Worm (Caenorhabditis elegans) whole organism, L2 larva: ENCODE results near the gene F59B10.4.

Source experiments
- R02D3.7 ChIP-seq: fragments of 150-350 bp; optimal IDR thresholded peaks from 2 replicates; lab custom pipeline; 2014; ENCODE audit warnings: missing biosample characterization, missing genetic modification characterization
- ZK546.5 ChIP-seq: sonication (generic microtip); optimal IDR thresholded peaks from 2 replicates; lab custom pipeline; 2017; ENCODE audit warnings: missing biosample characterization, missing genetic modification characterization
- alr-1 ChIP-seq: fragments of 150-350 bp; optimal IDR thresholded peaks from 2 replicates; lab custom pipeline; 2014; ENCODE audit warnings: missing biosample characterization, missing genetic modification characterization
- blmp-1 ChIP-seq: sonication (generic microtip); optimal IDR thresholded peaks from 2 replicates; lab custom pipeline; 2017; ENCODE audit warnings: missing genetic modification characterization, mild to moderate bottlenecking, missing compliant biosample characterization, antibody characterized with exemption, moderate library complexity; ENCODE audit not compliant: insufficient read depth
- ceh-16 ChIP-seq: fragments of 150-350 bp; optimal IDR thresholded peaks from 2 replicates; lab custom pipeline; 2014; ENCODE audit warnings: missing biosample characterization, missing genetic modification characterization
- egl-27 ChIP-seq: sonication (generic microtip); optimal IDR thresholded peaks from 3 replicates; lab custom pipeline; 2017; ENCODE audit warnings: missing biosample characterization, missing genetic modification reagents, missing genetic modification characterization
- elt-1 ChIP-seq: fragments of 150-350 bp; optimal IDR thresholded peaks from 2 replicates; lab custom pipeline; 2014; ENCODE audit warnings: missing biosample characterization, missing genetic modification characterization
- fos-1 ChIP-seq: fragments of 150-350 bp; optimal IDR thresholded peaks from 2 replicates; lab custom pipeline; 2014; ENCODE audit warnings: missing biosample characterization, missing genetic modification characterization
- gmeb-1 ChIP-seq: fragments of 150-350 bp; optimal IDR thresholded peaks from 2 replicates; lab custom pipeline; 2014; ENCODE audit warnings: missing biosample characterization, missing genetic modification characterization
- lsy-2 ChIP-seq, 2 experiments: fragments of 150-350 bp in 1 of 2; sonication (generic microtip) in 1 of 2; optimal IDR thresholded peaks; 2 replicates each; lab custom pipeline; 2014 to 2017; ENCODE audit warnings: missing biosample characterization in 2 of 2, missing genetic modification characterization in 2 of 2
- mab-5 ChIP-seq: fragments of 150-350 bp; optimal IDR thresholded peaks from 2 replicates; lab custom pipeline; 2014; ENCODE audit warnings: missing biosample characterization, missing genetic modification characterization
- nhr-10 ChIP-seq: sonication (generic microtip); optimal IDR thresholded peaks from 2 replicates; lab custom pipeline; 2017; ENCODE audit warnings: missing biosample characterization, missing genetic modification characterization
- nhr-11 ChIP-seq: fragments of 150-350 bp; optimal IDR thresholded peaks from 2 replicates; lab custom pipeline; 2014; ENCODE audit warnings: missing biosample characterization, missing genetic modification characterization
- nhr-12 ChIP-seq: fragments of 150-350 bp; optimal IDR thresholded peaks from 2 replicates; lab custom pipeline; 2014; ENCODE audit warnings: missing biosample characterization, missing genetic modification characterization
- nhr-237 ChIP-seq: fragments of 150-350 bp; optimal IDR thresholded peaks from 2 replicates; lab custom pipeline; 2014; ENCODE audit warnings: missing biosample characterization, missing genetic modification characterization
- nhr-77 ChIP-seq: fragments of 150-350 bp; optimal IDR thresholded peaks from 2 replicates; lab custom pipeline; 2014; ENCODE audit warnings: missing biosample characterization, missing genetic modification characterization
- skn-1 ChIP-seq: sonication (generic microtip); optimal IDR thresholded peaks from 2 replicates; lab custom pipeline; 2017; ENCODE audit warnings: missing biosample characterization, missing genetic modification characterization
- sma-9 ChIP-seq, 2 experiments: fragments of 150-350 bp in 1 of 2; sonication (generic microtip) in 1 of 2; optimal IDR thresholded peaks; 2 replicates each; lab custom pipeline; 2014 to 2016; ENCODE audit warnings: missing genetic modification characterization in 2 of 2, mild to moderate bottlenecking in 1 of 2, missing biosample characterization in 1 of 2, missing compliant biosample characterization in 1 of 2, missing genetic modification reagents in 1 of 2, moderate library complexity in 1 of 2
- snpc-4 ChIP-seq: fragments of 150-350 bp; optimal IDR thresholded peaks from 2 replicates; lab custom pipeline; 2014; ENCODE audit warnings: missing biosample characterization, missing genetic modification characterization
- unc-39 ChIP-seq: fragments of 150-350 bp; optimal IDR thresholded peaks from 2 replicates; lab custom pipeline; 2014; ENCODE audit warnings: missing biosample characterization, missing genetic modification characterization
- unc-55 ChIP-seq: fragments of 150-350 bp; sonication (generic microtip); optimal IDR thresholded peaks from 3 replicates; lab custom pipeline; 2014; ENCODE audit warnings: missing biosample characterization, missing genetic modification reagents, missing genetic modification characterization
- unc-62 ChIP-seq: fragments of 150-350 bp; optimal IDR thresholded peaks from 2 replicates; lab custom pipeline; 2014; ENCODE audit warnings: missing biosample characterization, missing genetic modification reagents, missing genetic modification characterization
- zag-1 ChIP-seq: fragments of 150-350 bp; optimal IDR thresholded peaks from 2 replicates; lab custom pipeline; 2014; ENCODE audit warnings: missing biosample characterization, missing genetic modification characterization
- ztf-11 ChIP-seq: sonication (generic microtip); optimal IDR thresholded peaks from 2 replicates; lab custom pipeline; 2017; ENCODE audit warnings: missing biosample characterization, missing genetic modification characterization
- ztf-4 ChIP-seq: fragments of 150-350 bp; optimal IDR thresholded peaks from 2 replicates; lab custom pipeline; 2014; ENCODE audit warnings: missing biosample characterization, missing genetic modification characterization

Gene F59B10.4

ce11 chrII:10470159-10470558, 48.8 kb downstream of the F59B10.4 start, which contains the start of gene clec-143:
Gene clec-143 (minus strand): TSS chrII:10470297.
- TF ChIP-seq egl-27 (tag; lab: Kevin White, UChicago) (no peak), skn-1 (tag; lab: Kevin White, UChicago) (peak; percentile 78), fos-1 (tag; lab: Kevin White, UChicago) (peak; percentile 62)

- TF ChIP-seq nhr-12 (no peak), gmeb-1 (tag; lab: Kevin White, UChicago) (no peak), nhr-77 (tag; lab: Kevin White, UChicago) (no peak), ZK546.5 (tag; lab: Kevin White, UChicago) (no peak), nhr-11 (tag; lab: Kevin White, UChicago) (no peak), snpc-4 (tag; lab: Kevin White, UChicago) (no peak), elt-1 (tag; lab: Kevin White, UChicago) (no peak), unc-62 (GFP tag; lab: Kevin White, UChicago) (no peak)
- TF ChIP-seq, all 48 proteins: peak for 0
Measured at ce11 chrII:10466552-10466951, 52.4 kb downstream of the F59B10.4 start, which contains the start of gene tnc-2. Gene tnc-2 (plus strand): TSS chrII:10466852.

ce11 chrII:10464230-10464920, 54.5 kb downstream of the F59B10.4 start, which contains the start of the genes ZK673.6 and sdz-37:
Gene ZK673.6 (minus strand): TSS chrII:10464330.
Gene sdz-37 (plus strand): TSS chrII:10464870.
- TF ChIP-seq alr-1 (no peak), R02D3.7 (tag; lab: Kevin White, UChicago) (no peak), nhr-237 (tag; lab: Kevin White, UChicago) (no peak), ceh-16 (no peak), sma-9 (GFP tag; optimal IDR thresholded peaks at IDR 0.05; lab: Kevin White, UChicago) (no peak), sma-9 (tag; optimal IDR thresholded peaks at IDR 0.05; lab: Kevin White, UChicago) (no peak), lsy-2 (tag; optimal IDR thresholded peaks at IDR 0.05; lab: Kevin White, UChicago) (no peak), ztf-4 (tag; lab: Kevin White, UChicago) (no peak), blmp-1 (tag; lab: Kevin White, UChicago) (no peak), ztf-11 (tag; lab: Kevin White, UChicago) (no peak), unc-55 (GFP tag; lab: Kevin White, UChicago) (no peak), nhr-10 (tag; lab: Kevin White, UChicago) (no peak), unc-39 (tag; lab: Kevin White, UChicago) (no peak), zag-1 (no peak), mab-5 (tag; lab: Kevin White, UChicago) (no peak)
- TF ChIP-seq, all 48 proteins: peak for 0
